Worm (Caenorhabditis elegans) whole organism, L1 larva: ENCODE data around the gene fbxa-218.

Source experiments
- C04F5.9 ChIP-seq: sonication (generic microtip); optimal IDR thresholded peaks from 2 replicates; lab custom pipeline; 2016; ENCODE audit warnings: missing genetic modification characterization, missing compliant biosample characterization
- C16A3.4 ChIP-seq: fragments of 150-350 bp; optimal IDR thresholded peaks from 2 replicates; lab custom pipeline; 2014; ENCODE audit warnings: missing biosample characterization, missing genetic modification characterization
- C34B4.2 ChIP-seq: sonication (generic microtip); optimal IDR thresholded peaks from 2 replicates; lab custom pipeline; 2017; ENCODE audit warnings: mild to moderate bottlenecking, missing genetic modification characterization, missing compliant biosample characterization
- F16B12.6 ChIP-seq: fragments of 150-350 bp; optimal IDR thresholded peaks from 2 replicates; lab custom pipeline; 2014; ENCODE audit warnings: missing biosample characterization, missing genetic modification characterization
- aha-1 ChIP-seq: fragments of 150-350 bp; optimal IDR thresholded peaks from 2 replicates; lab custom pipeline; 2014; ENCODE audit warnings: missing biosample characterization, missing genetic modification characterization
- ama-1 ChIP-seq: fragments of 150-350 bp; optimal IDR thresholded peaks from 2 replicates; lab custom pipeline; 2014
- blmp-1 ChIP-seq: fragments of 150-350 bp; optimal IDR thresholded peaks from 2 replicates; lab custom pipeline; 2014; ENCODE audit warnings: missing biosample characterization, missing genetic modification characterization
- ceh-82 ChIP-seq, 3 experiments: fragments of 150-350 bp in 1 of 3; sonication (generic microtip) in 2 of 3; optimal IDR thresholded peaks; 2 replicates each; lab custom pipeline; 2014 to 2017; ENCODE audit warnings: missing biosample characterization in 3 of 3, missing genetic modification characterization in 3 of 3
- ces-1 ChIP-seq: fragments of 150-350 bp; optimal IDR thresholded peaks from 2 replicates; lab custom pipeline; 2014; ENCODE audit warnings: missing biosample characterization, missing genetic modification reagents, missing genetic modification characterization
- dpl-1 ChIP-seq, 3 experiments: fragments of 150-350 bp in 2 of 3; sonication (generic microtip) in 1 of 3; optimal IDR thresholded peaks; 2 replicates each; lab custom pipeline; 2014 to 2017; ENCODE audit warnings: missing biosample characterization in 3 of 3, missing genetic modification characterization in 3 of 3, missing genetic modification reagents in 3 of 3
- dsc-1 ChIP-seq: sonication (generic microtip); optimal IDR thresholded peaks from 2 replicates; lab custom pipeline; 2016; ENCODE audit warnings: mild to moderate bottlenecking, missing genetic modification characterization, missing compliant biosample characterization
- efl-1 ChIP-seq, 4 experiments: fragments of 150-350 bp; optimal IDR thresholded peaks in 3 of 4; peaks in 1 of 4; 1 replicate in 1 of 4; 2 replicates in 3 of 4; lab custom pipeline; 2014; ENCODE audit warnings: missing biosample characterization in 2 of 4, missing genetic modification characterization in 2 of 4, missing genetic modification reagents in 2 of 4
- egl-27 ChIP-seq, 2 experiments: fragments of 150-350 bp in 1 of 2; sonication (generic microtip); optimal IDR thresholded peaks; 3 replicates each; lab custom pipeline; 2017 to 2018; ENCODE audit warnings: missing biosample characterization in 2 of 2, missing genetic modification characterization in 2 of 2, missing genetic modification reagents in 2 of 2
- elt-2 ChIP-seq: sonication (generic microtip); optimal IDR thresholded peaks from 2 replicates; lab custom pipeline; 2016; ENCODE audit warnings: missing genetic modification characterization, mild to moderate bottlenecking, inconsistent platforms, missing compliant biosample characterization, missing genetic modification reagents
- elt-3 ChIP-seq, 6 experiments: fragments of 150-350 bp in 1 of 6; sonication (generic microtip); optimal IDR thresholded peaks; 2 replicates each; lab custom pipeline; 2017 to 2018; ENCODE audit warnings: missing biosample characterization in 6 of 6, missing genetic modification characterization in 6 of 6, inconsistent platforms in 1 of 6
- fos-1 ChIP-seq: fragments of 150-350 bp; optimal IDR thresholded peaks from 2 replicates; lab custom pipeline; 2014; ENCODE audit warnings: missing biosample characterization, missing genetic modification characterization
- hpl-2 ChIP-seq: fragments of 150-350 bp; optimal IDR thresholded peaks from 2 replicates; lab custom pipeline; 2014; ENCODE audit warnings: missing biosample characterization, missing genetic modification reagents, missing genetic modification characterization
- irx-1 ChIP-seq: sonication (generic microtip); optimal IDR thresholded peaks from 2 replicates; lab custom pipeline; 2016; ENCODE audit warnings: missing genetic modification characterization, missing compliant biosample characterization
- isw-1 ChIP-seq: fragments of 200-800 bp; sonication (Bioruptor generic); IDR thresholded peaks from 2 replicates; pipeline ENCODE4 v1.3.6; 2022; ENCODE audit warnings: missing genetic modification characterization, missing compliant biosample characterization
- lin-35 ChIP-seq, 2 experiments: fragments of 150-350 bp; optimal IDR thresholded peaks; 2 replicates each; lab custom pipeline; 2014; ENCODE audit warnings: missing biosample characterization in 2 of 2, missing genetic modification characterization in 2 of 2, missing genetic modification reagents in 2 of 2
- lin-39 ChIP-seq: fragments of 150-350 bp; optimal IDR thresholded peaks from 2 replicates; lab custom pipeline; 2014; ENCODE audit warnings: missing biosample characterization, missing genetic modification reagents, missing genetic modification characterization
- lsy-2 ChIP-seq, 2 experiments: fragments of 150-350 bp; optimal IDR thresholded peaks; 2 replicates each; lab custom pipeline; 2014; ENCODE audit warnings: missing biosample characterization in 2 of 2, missing genetic modification characterization in 2 of 2
- mab-9 ChIP-seq: fragments of 200-800 bp; sonication (Bioruptor generic); IDR thresholded peaks from 2 replicates; pipeline ENCODE4 v1.3.6; 2022; ENCODE audit warnings: missing genetic modification reagents, missing genetic modification characterization, missing compliant biosample characterization
- mep-1 ChIP-seq: fragments of 150-350 bp; optimal IDR thresholded peaks from 2 replicates; lab custom pipeline; 2014; ENCODE audit warnings: missing biosample characterization, missing genetic modification characterization
- nhr-20 ChIP-seq: sonication (generic microtip); optimal IDR thresholded peaks from 2 replicates; lab custom pipeline; 2016; ENCODE audit warnings: mild to moderate bottlenecking, missing genetic modification characterization, missing compliant biosample characterization
- nhr-28 ChIP-seq: fragments of 150-350 bp; optimal IDR thresholded peaks from 2 replicates; lab custom pipeline; 2014; ENCODE audit warnings: missing biosample characterization, missing genetic modification characterization
- nhr-47 ChIP-seq: sonication (generic microtip); optimal IDR thresholded peaks from 2 replicates; lab custom pipeline; 2016; ENCODE audit warnings: mild to moderate bottlenecking, missing genetic modification characterization, moderate library complexity, missing compliant biosample characterization
- nhr-71 ChIP-seq: sonication (generic microtip); optimal IDR thresholded peaks from 2 replicates; lab custom pipeline; 2016; ENCODE audit warnings: mild to moderate bottlenecking, missing genetic modification characterization, moderate library complexity, missing compliant biosample characterization
- nhr-76 ChIP-seq: sonication (generic microtip); optimal IDR thresholded peaks from 2 replicates; lab custom pipeline; 2017; ENCODE audit warnings: missing biosample characterization, missing genetic modification characterization
- nhr-84 ChIP-seq: sonication (generic microtip); optimal IDR thresholded peaks from 2 replicates; lab custom pipeline; 2017; ENCODE audit warnings: missing biosample characterization, missing genetic modification characterization
- nhr-85 ChIP-seq: sonication (generic microtip); peaks from one replicate; lab custom pipeline; 2016; ENCODE audit warnings: missing genetic modification characterization, inconsistent platforms, missing compliant biosample characterization
- pqm-1 ChIP-seq: sonication (generic microtip); optimal IDR thresholded peaks from 3 replicates; lab custom pipeline; 2017; ENCODE audit warnings: missing biosample characterization, missing genetic modification characterization
- skn-1 ChIP-seq: fragments of 150-350 bp; optimal IDR thresholded peaks from 2 replicates; lab custom pipeline; 2014; ENCODE audit warnings: missing biosample characterization, missing genetic modification characterization
- snu-23 ChIP-seq: sonication (generic microtip); optimal IDR thresholded peaks from 2 replicates; lab custom pipeline; 2016; ENCODE audit warnings: missing genetic modification characterization, missing compliant biosample characterization
- tbx-2 ChIP-seq: sonication (generic microtip); optimal IDR thresholded peaks from 2 replicates; lab custom pipeline; 2016; ENCODE audit warnings: missing genetic modification characterization, missing compliant biosample characterization
- unc-62 ChIP-seq: fragments of 150-350 bp; optimal IDR thresholded peaks from 2 replicates; lab custom pipeline; 2014; ENCODE audit warnings: missing biosample characterization, missing genetic modification reagents, missing genetic modification characterization
- unc-98 ChIP-seq: fragments of 200-800 bp; sonication (Bioruptor generic); IDR thresholded peaks from 2 replicates; pipeline ENCODE4 v1.3.6; 2022; ENCODE audit warnings: missing genetic modification characterization, missing compliant biosample characterization
- xbp-1 ChIP-seq: sonication (generic microtip); optimal IDR thresholded peaks from 2 replicates; lab custom pipeline; 2016; ENCODE audit warnings: missing genetic modification characterization, missing compliant biosample characterization
- zag-1 ChIP-seq: fragments of 150-350 bp; optimal IDR thresholded peaks from 2 replicates; lab custom pipeline; 2014; ENCODE audit warnings: missing biosample characterization, missing genetic modification characterization
- zip-4 ChIP-seq: fragments of 200-800 bp; sonication (Bioruptor generic); optimal IDR thresholded peaks from 2 replicates; lab custom pipeline; 2018; ENCODE audit warnings: mild to moderate bottlenecking, missing genetic modification characterization, moderate library complexity, missing compliant biosample characterization
- ztf-4 ChIP-seq: fragments of 150-350 bp; optimal IDR thresholded peaks from 2 replicates; lab custom pipeline; 2014; ENCODE audit warnings: missing biosample characterization, missing genetic modification characterization

fbxa-218 gene

DNA sequence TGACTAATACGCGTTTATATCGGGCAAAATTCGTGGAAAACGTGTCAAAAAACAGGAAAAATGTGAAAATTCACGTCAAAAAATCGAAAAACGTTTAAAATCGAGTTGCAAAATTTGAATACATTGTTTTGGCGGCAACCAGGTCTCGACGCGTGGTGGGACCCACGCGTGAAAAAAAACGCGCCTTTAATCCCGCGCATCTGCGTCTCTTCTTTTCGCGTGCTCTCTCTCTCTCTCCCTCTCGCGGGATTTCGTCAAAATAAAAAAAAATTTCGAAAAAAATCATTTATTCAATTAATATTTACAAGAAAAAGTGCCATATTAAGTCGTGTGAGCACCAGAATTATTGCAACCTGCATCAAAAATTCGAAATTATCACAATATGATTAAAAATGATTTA, 17.0 kb downstream of the fbxa-218 start, which contains the start of gene ani-1 (continued):
- TF ChIP-seq dsc-1: peak; percentile 19
- TF ChIP-seq nhr-28: no peak
- no peak for TF ChIP-seq zip-4 (GFP tag; lab: Kevin White, UChicago)
- peak; percentile 67 for TF ChIP-seq lin-39 (tag; lab: Kevin White, UChicago)
- no peak for TF ChIP-seq mab-9 (GFP tag; lab: Robert Waterston, UW)
- peak; percentile 81 for TF ChIP-seq C16A3.4 (tag; lab: Kevin White, UChicago)
- peak; percentile 79 for TF ChIP-seq nhr-71 (tag; lab: Kevin White, UChicago)
- TF ChIP-seq mep-1: peak; percentile 69
- peak; percentile 58 for TF ChIP-seq nhr-20
- TF ChIP-seq tbx-2: peak; percentile 68
- no peak for TF ChIP-seq hpl-2 (GFP tag; lab: Kevin White, UChicago)
- TF ChIP-seq nhr-76: no peak
- TF ChIP-seq F16B12.6 (tag; lab: Kevin White, UChicago): peak; percentile 54
- no peak for TF ChIP-seq unc-62 (GFP tag; lab: Kevin White, UChicago)
- TF ChIP-seq isw-1: peak; percentile 70
- TF ChIP-seq nhr-84: no peak
- no peak for TF ChIP-seq C34B4.2
- peak; percentile 66 for TF ChIP-seq xbp-1
- TF ChIP-seq, all 84 proteins: peak for 38

DNA sequence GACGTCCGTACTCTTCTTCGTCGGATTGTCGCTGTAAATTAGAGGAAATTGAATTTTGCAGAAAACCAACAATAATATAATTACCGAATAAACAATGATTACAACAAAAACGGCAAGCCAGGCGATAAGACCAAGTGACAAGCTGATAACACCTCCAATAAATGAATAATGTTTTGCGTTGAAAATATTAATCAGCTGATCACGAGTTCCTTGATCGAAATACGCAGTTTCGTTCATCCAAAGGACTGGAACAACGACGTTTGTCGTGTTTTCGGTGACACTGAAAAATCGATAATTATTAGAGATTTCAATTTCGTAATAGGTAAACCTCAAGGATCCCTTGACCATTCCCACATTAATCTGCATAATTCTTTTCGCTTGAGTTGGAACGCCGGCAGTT, 17.5 kb downstream of the fbxa-218 start:
- TF ChIP-seq elt-2 (peak; percentile 76), aha-1 (no peak), efl-1 (optimal IDR thresholded peaks at IDR 0.05; lab: Kevin White, UChicago) (no peak), efl-1 (GFP tag; optimal IDR thresholded peaks at IDR 0.05 in 1 of 2; lab: Kevin White, UChicago) (peak in 1 of 2 experiments; percentile 70)

DNA sequence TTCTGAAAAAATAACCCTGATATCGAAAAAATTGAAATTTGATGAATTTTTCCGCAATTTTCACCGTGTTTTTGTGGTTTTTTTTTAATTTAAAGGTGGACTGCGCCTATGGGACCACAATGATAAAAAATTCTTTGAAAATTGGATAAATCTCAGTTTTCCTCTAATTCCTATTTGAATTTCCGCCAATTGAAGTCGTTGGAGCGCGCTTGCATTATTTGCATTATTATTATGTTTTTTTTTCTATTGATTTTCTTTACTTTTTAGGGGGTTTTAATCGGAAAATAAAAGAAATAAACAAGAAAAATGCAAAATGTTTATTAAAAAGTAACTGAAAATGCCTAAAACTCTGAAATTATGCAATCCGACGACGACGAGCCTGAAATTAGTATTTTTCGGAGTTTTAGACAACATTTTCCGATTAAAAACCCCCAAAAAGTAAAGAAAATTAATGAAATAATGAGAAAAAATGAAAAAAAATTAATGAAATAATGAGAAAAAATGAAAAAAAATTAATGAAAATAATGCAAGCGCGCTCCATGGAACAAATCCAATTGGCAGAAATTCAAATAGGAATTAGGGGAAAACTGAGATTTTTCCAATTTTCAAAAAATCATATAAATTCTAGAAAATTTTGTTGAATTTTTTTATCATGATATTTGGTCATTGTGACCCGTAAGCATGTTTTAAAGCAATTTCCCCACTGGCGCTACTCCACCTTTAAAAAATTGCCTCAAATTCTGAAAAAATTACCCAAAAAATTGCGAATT, 19.5 kb downstream of the fbxa-218 start:
- peak in 2 of 3 experiments; percentile 23 to 39 for TF ChIP-seq dpl-1 (GFP tag; optimal IDR thresholded peaks at IDR 0.05; lab: Kevin White, UChicago)
- no peak for TF ChIP-seq unc-98
- TF ChIP-seq isw-1: no peak
- TF ChIP-seq egl-27 (tag; optimal IDR thresholded peaks at IDR 0.05; lab: Kevin White, UChicago): no peak
- TF ChIP-seq nhr-47: no peak
- TF ChIP-seq pqm-1 (tag; lab: Kevin White, UChicago): no peak
- no peak for TF ChIP-seq ama-1 (lab: Kevin White, UChicago)
- peak; percentile 79 for TF ChIP-seq ztf-4
- TF ChIP-seq zag-1 (tag; lab: Kevin White, UChicago): no peak
- TF ChIP-seq efl-1 (optimal IDR thresholded peaks at IDR 0.05; lab: Kevin White, UChicago): peak in 1 of 2 experiments; percentile 53
- peak; percentile 34 to 95 for TF ChIP-seq efl-1 (GFP tag; optimal IDR thresholded peaks at IDR 0.05 in 1 of 2; lab: Kevin White, UChicago)
- TF ChIP-seq ceh-82 (tag; optimal IDR thresholded peaks at IDR 0.05; lab: Kevin White, UChicago): no peak
- no peak for TF ChIP-seq C04F5.9 (tag; lab: Kevin White, UChicago)
- no peak for TF ChIP-seq blmp-1
- peak in 1 of 2 experiments; percentile 13 for TF ChIP-seq lin-35 (GFP tag; optimal IDR thresholded peaks at IDR 0.05; lab: Kevin White, UChicago)

DNA sequence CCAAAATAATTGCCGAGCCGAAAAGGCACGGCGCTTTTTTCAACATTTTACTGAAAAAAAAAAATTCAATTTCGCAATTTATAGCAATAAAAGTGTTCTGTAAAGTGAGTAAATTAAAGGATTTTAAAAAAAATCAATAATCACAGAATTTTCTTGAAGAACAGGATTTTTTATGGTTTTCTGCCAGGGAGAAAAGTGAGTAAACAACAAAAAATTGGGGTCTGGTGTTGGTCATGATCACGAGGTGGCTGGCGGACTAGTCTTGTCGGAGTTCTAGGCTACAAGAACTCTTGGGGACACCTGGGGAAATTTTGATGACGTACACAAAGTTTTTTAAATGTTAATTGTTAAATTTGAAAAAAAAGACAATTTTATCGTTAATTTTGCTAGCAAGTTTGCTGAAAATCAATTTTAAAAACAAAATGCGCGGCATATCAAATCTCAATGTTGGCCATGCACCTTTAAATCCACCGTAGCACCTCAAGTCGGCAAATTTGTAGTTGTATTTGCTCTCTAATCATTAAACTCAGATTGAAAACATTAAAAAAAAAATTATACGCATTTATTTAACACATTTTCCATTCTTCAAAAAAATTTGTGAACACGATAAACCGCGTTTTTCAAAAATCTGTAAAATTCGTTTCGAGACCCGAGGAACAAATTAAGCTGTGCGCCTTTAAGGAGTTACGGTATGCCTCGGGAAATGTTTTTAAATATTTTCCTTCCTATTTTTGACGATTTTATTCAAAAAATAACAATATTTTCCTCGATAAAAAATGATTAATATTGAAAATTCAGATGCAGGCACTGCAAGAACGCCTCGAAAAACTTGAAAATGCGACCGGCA, 20.7 kb downstream of the fbxa-218 start, which contains the start of the genes scav-3 and Y49E10.21:
TSS of gene scav-3 (minus strand) at position 50 of the 847 bp plus-strand sequence.
TSS of gene Y49E10.21 (plus strand) at position 797 of the 847 bp plus-strand sequence.
- TF ChIP-seq blmp-1 (peak; percentile 31), xbp-1 (peak; percentile 41), ces-1 (no peak), lin-39 (tag; lab: Kevin White, UChicago) (no peak), lsy-2 (tag; optimal IDR thresholded peaks at IDR 0.05; lab: Kevin White, UChicago) (peak; percentile 37 to 48), dpl-1 (GFP tag; optimal IDR thresholded peaks at IDR 0.05; lab: Kevin White, UChicago) (peak; percentile 9 to 56 (median 41)), nhr-76 (no peak), skn-1 (tag; lab: Kevin White, UChicago) (peak; percentile 34), lin-35 (GFP tag; optimal IDR thresholded peaks at IDR 0.05; lab: Kevin White, UChicago) (peak; percentile 42 to 66), elt-3 (tag; optimal IDR thresholded peaks at IDR 0.05; lab: Kevin White, UChicago) (peak in 1 of 6 experiments; percentile 18), snu-23 (GFP tag; lab: Kevin White, UChicago) (peak; percentile 52), efl-1 (optimal IDR thresholded peaks at IDR 0.05; lab: Kevin White, UChicago) (peak; percentile 44 to 52), efl-1 (GFP tag; optimal IDR thresholded peaks at IDR 0.05 in 1 of 2; lab: Kevin White, UChicago) (peak; percentile 21 to 61), F16B12.6 (tag; lab: Kevin White, UChicago) (peak; percentile 17), isw-1 (no peak), nhr-85 (tag; lab: Kevin White, UChicago) (peak; percentile 74), mep-1 (peak; percentile 63), irx-1 (tag; lab: Kevin White, UChicago) (no peak), fos-1 (tag; lab: Kevin White, UChicago) (no peak), mab-9 (GFP tag; lab: Robert Waterston, UW) (no peak), ceh-82 (tag; optimal IDR thresholded peaks at IDR 0.05; lab: Kevin White, UChicago) (peak in 1 of 3 experiments; percentile 2)
- TF ChIP-seq, all 84 proteins: peak for 13
